Worm (Caenorhabditis elegans): Measurements from ENCODE around the gene ZK550.2.

- no peak for TF ChIP-seq flt-1 (GFP tag; IDR thresholded peaks at IDR 0.05)
- no peak for TF ChIP-seq ztf-23 (GFP tag; IDR thresholded peaks at IDR 0.05)
- no peak for TF ChIP-seq klf-2 (GFP tag; conservative IDR thresholded peaks at IDR 0.05)
- no peak for TF ChIP-seq T22C8.4 (GFP tag; IDR thresholded peaks at IDR 0.05)
- TF ChIP-seq med-1 (GFP tag; optimal IDR thresholded peaks at IDR 0.05; ENCODE audit: insufficient read depth): no peak
- TF ChIP-seq cog-1 (tag; optimal IDR thresholded peaks at IDR 0.05): no peak
Observed at ce11 chrIV:17264714-17265113, 19.3 kb downstream of the ZK550.2 start, which contains the start of gene F26D10.13.
